Fruit fly (Drosophila melanogaster) whole organism, pupa: ENCODE measurements around the gene mRpL39.

ENCODE experiments used
- CG10348 ChIP-seq: fragments of 200-800 bp; sonication (Bioruptor generic); IDR thresholded peaks from 2 replicates; pipeline ENCODE4 v1.3.6; 2022; ENCODE audit warnings: missing biosample characterization, missing genetic modification characterization
- CG12605 ChIP-seq: fragments of 200-800 bp; sonication (Bioruptor generic); IDR thresholded peaks from 2 replicates; pipeline ENCODE4 v1.3.6; 2022; ENCODE audit warnings: missing biosample characterization, missing genetic modification characterization
- CG13204 ChIP-seq: fragments of 200-800 bp; sonication (Bioruptor generic); optimal IDR thresholded peaks from 2 replicates; lab custom pipeline; 2018; ENCODE audit warnings: missing biosample characterization, mild to moderate bottlenecking, missing genetic modification characterization, moderate library complexity
- CG14655 ChIP-seq: fragments of 200-800 bp; sonication (Bioruptor generic); optimal IDR thresholded peaks from 3 replicates; lab custom pipeline; 2017; ENCODE audit warnings: mild to moderate bottlenecking, missing biosample characterization, missing genetic modification reagents, missing genetic modification characterization
- CG15710 ChIP-seq: fragments of 200-800 bp; sonication (Bioruptor generic); optimal IDR thresholded peaks from 2 replicates; lab custom pipeline; 2018; ENCODE audit warnings: missing biosample characterization, mild to moderate bottlenecking, missing genetic modification characterization, moderate library complexity
- CG17806 ChIP-seq: fragments of 200-800 bp; sonication (Bioruptor generic); optimal IDR thresholded peaks from 2 replicates; lab custom pipeline; 2018; ENCODE audit warnings: missing biosample characterization, mild to moderate bottlenecking, missing genetic modification characterization, moderate library complexity
- CG32121 ChIP-seq: fragments of 200-800 bp; sonication (Bioruptor generic); IDR thresholded peaks from 2 replicates; pipeline ENCODE4 v1.3.6; 2022; ENCODE audit warnings: missing biosample characterization, missing genetic modification characterization
- CG34367 ChIP-seq: fragments of 200-800 bp; sonication (Bioruptor generic); optimal IDR thresholded peaks from 2 replicates; lab custom pipeline; 2018; ENCODE audit warnings: missing biosample characterization, mild to moderate bottlenecking, missing genetic modification characterization
- CG4496 ChIP-seq: fragments of 200-800 bp; sonication (Bioruptor generic); IDR thresholded peaks from 3 replicates; pipeline ENCODE4 v1.3.6; 2022; ENCODE audit warnings: missing biosample characterization, missing genetic modification characterization
- CG8159 ChIP-seq: fragments of 200-800 bp; sonication (Bioruptor generic); optimal IDR thresholded peaks from 3 replicates; lab custom pipeline; 2018; ENCODE audit warnings: missing biosample characterization, mild to moderate bottlenecking, missing genetic modification characterization, moderate library complexity
- CG8301 ChIP-seq: fragments of 200-800 bp; sonication (Bioruptor generic); optimal IDR thresholded peaks from 2 replicates; lab custom pipeline; 2018; ENCODE audit warnings: missing biosample characterization, mild to moderate bottlenecking, missing genetic modification characterization
- CG9948 ChIP-seq: fragments of 200-800 bp; sonication (Bioruptor generic); optimal IDR thresholded peaks from 2 replicates; lab custom pipeline; 2018; ENCODE audit warnings: missing biosample characterization, mild to moderate bottlenecking, missing genetic modification characterization, moderate library complexity
- D1 ChIP-seq: fragments of 200-800 bp; sonication (Bioruptor generic); optimal IDR thresholded peaks from 2 replicates; lab custom pipeline; 2018; ENCODE audit warnings: missing biosample characterization, mild to moderate bottlenecking, missing genetic modification characterization, moderate library complexity
- EcR ChIP-seq: fragments of 200-800 bp; sonication (Bioruptor generic); optimal IDR thresholded peaks from 3 replicates; lab custom pipeline; 2019; ENCODE audit warnings: missing biosample characterization, missing genetic modification characterization, mild to moderate bottlenecking, moderate library complexity, missing genetic modification reagents
- Ets98B ChIP-seq: fragments of 200-800 bp; sonication (Bioruptor generic); IDR thresholded peaks from 2 replicates; pipeline ENCODE4 v1.3.6; 2022; ENCODE audit warnings: missing biosample characterization, missing genetic modification characterization
- Pif1A ChIP-seq: fragments of 200-800 bp; sonication (Bioruptor generic); optimal IDR thresholded peaks from 3 replicates; lab custom pipeline; 2016; ENCODE audit warnings: missing biosample characterization, missing genetic modification characterization
- Pif1B ChIP-seq: fragments of 200-800 bp; sonication (Bioruptor generic); optimal IDR thresholded peaks from 3 replicates; lab custom pipeline; 2016; ENCODE audit warnings: missing biosample characterization, missing genetic modification characterization
- Snoo ChIP-seq: fragments of 200-800 bp; sonication (Bioruptor generic); optimal IDR thresholded peaks from 3 replicates; lab custom pipeline; 2017; ENCODE audit warnings: missing biosample characterization, mild to moderate bottlenecking, missing genetic modification characterization, inconsistent platforms
- fd96Ca ChIP-seq: fragments of 200-800 bp; sonication (Bioruptor generic); IDR thresholded peaks from 3 replicates; pipeline ENCODE4 v1.3.6; 2022; ENCODE audit warnings: missing biosample characterization, missing genetic modification characterization
- gl ChIP-seq: fragments of 200-800 bp; sonication (Bioruptor generic); optimal IDR thresholded peaks from 2 replicates; lab custom pipeline; 2018; ENCODE audit warnings: missing biosample characterization, mild to moderate bottlenecking, missing genetic modification characterization
- rn ChIP-seq: fragments of 200-800 bp; sonication (Bioruptor generic); IDR thresholded peaks from 2 replicates; pipeline ENCODE4 v1.3.6; 2022; ENCODE audit warnings: missing biosample characterization, missing genetic modification characterization

The mRpL39 gene

dm6 chr3L:15042470-15042869 lies 43.0 kb upstream of the mRpL39 start, which contains the start of gene Rpn12R:
Gene Rpn12R, minus strand, starts transcription at chr3L:15042570.
- TF ChIP-seq fd96Ca (GFP tag; lab: Robert Waterston, UW) (no peak), CG12605 (GFP tag; lab: Robert Waterston, UW) (no peak), EcR (no peak), CG10348 (GFP tag; lab: Robert Waterston, UW) (no peak), CG32121 (GFP tag; lab: Robert Waterston, UW) (no peak), Pif1B (GFP tag; lab: Kevin White, UChicago) (no peak), Pif1A (GFP tag; lab: Kevin White, UChicago) (no peak), CG14655 (GFP tag; lab: Kevin White, UChicago) (no peak), CG15710 (tag; lab: Kevin White, UChicago) (no peak), rn (GFP tag; lab: Robert Waterston, UW) (no peak)

dm6 chr3L:15040329-15040886 lies 40.9 kb upstream of the mRpL39 start:
- TF ChIP-seq D1: no peak
- TF ChIP-seq CG9948 (tag; lab: Kevin White, UChicago): no peak
- no peak for TF ChIP-seq gl (tag; lab: Kevin White, UChicago)
- no peak for TF ChIP-seq Pif1B (GFP tag; lab: Kevin White, UChicago)
- no peak for TF ChIP-seq CG15710 (tag; lab: Kevin White, UChicago)
- no peak for TF ChIP-seq CG14655 (GFP tag; lab: Kevin White, UChicago)
- no peak for TF ChIP-seq CG32121 (GFP tag; lab: Robert Waterston, UW)
- no peak for TF ChIP-seq CG4496 (GFP tag; lab: Robert Waterston, UW)
- TF ChIP-seq CG12605 (GFP tag; lab: Robert Waterston, UW): no peak
- no peak for TF ChIP-seq CG10348 (GFP tag; lab: Robert Waterston, UW)
- no peak for TF ChIP-seq EcR
- no peak for TF ChIP-seq CG34367 (tag; lab: Kevin White, UChicago)
- no peak for TF ChIP-seq CG13204 (GFP tag; lab: Kevin White, UChicago)
- no peak for TF ChIP-seq rn (GFP tag; lab: Robert Waterston, UW)
- TF ChIP-seq Pif1A (GFP tag; lab: Kevin White, UChicago): no peak
- TF ChIP-seq, all 21 proteins: peak for 0

dm6 chr3L:15039510-15039909 lies 40.0 kb upstream of the mRpL39 start:
- no peak for TF ChIP-seq CG14655 (GFP tag; lab: Kevin White, UChicago)
- TF ChIP-seq Ets98B (GFP tag; lab: Robert Waterston, UW): no peak
- no peak for TF ChIP-seq CG17806 (tag; lab: Kevin White, UChicago)

dm6 chr3L:15035585-15035984 lies 36.1 kb upstream of the mRpL39 start:
- TF ChIP-seq CG14655 (GFP tag; lab: Kevin White, UChicago) (peak; percentile 31), CG4496 (GFP tag; lab: Robert Waterston, UW) (no peak), CG15710 (tag; lab: Kevin White, UChicago) (no peak), CG8159 (tag; lab: Kevin White, UChicago) (peak; percentile 41), Pif1A (GFP tag; lab: Kevin White, UChicago) (peak; percentile 5)

dm6 chr3L:15034714-15035076 lies 35.2 kb upstream of the mRpL39 start:
- TF ChIP-seq CG8301 (tag; lab: Kevin White, UChicago) (no peak), D1 (no peak), CG17806 (tag; lab: Kevin White, UChicago) (no peak), Snoo (tag; lab: Kevin White, UChicago) (no peak), rn (GFP tag; lab: Robert Waterston, UW) (no peak), CG9948 (tag; lab: Kevin White, UChicago) (no peak), CG34367 (tag; lab: Kevin White, UChicago) (no peak), CG15710 (tag; lab: Kevin White, UChicago) (no peak), CG12605 (GFP tag; lab: Robert Waterston, UW) (no peak)

dm6 chr3L:15034061-15034713 lies 34.7 kb upstream of the mRpL39 start:
- TF ChIP-seq CG14655 (GFP tag; lab: Kevin White, UChicago) (peak; percentile 19), CG8159 (tag; lab: Kevin White, UChicago) (peak; percentile 51), CG15710 (tag; lab: Kevin White, UChicago) (peak; percentile 25), CG32121 (GFP tag; lab: Robert Waterston, UW) (no peak)

- TF ChIP-seq fd96Ca (GFP tag; lab: Robert Waterston, UW): no peak
- TF ChIP-seq rn (GFP tag; lab: Robert Waterston, UW): no peak
- no peak for TF ChIP-seq CG8159 (tag; lab: Kevin White, UChicago)
- TF ChIP-seq CG14655 (GFP tag; lab: Kevin White, UChicago): no peak
- TF ChIP-seq CG8301 (tag; lab: Kevin White, UChicago): no peak
- no peak for TF ChIP-seq CG4496 (GFP tag; lab: Robert Waterston, UW)
These were observed 32.3 kb upstream of the mRpL39 start for dm6 chr3L:15031773-15032172.
